Fruit fly (Drosophila melanogaster) whole organism, embryonic: ENCODE measurements around the gene Ugt37C2.

Source experiments
- CG12071 ChIP-seq: fragments of 200-800 bp; sonication (Bioruptor generic); optimal IDR thresholded peaks from 3 replicates; lab custom pipeline; 2018; ENCODE audit warnings: missing biosample characterization, mild to moderate bottlenecking, missing genetic modification characterization
- CG12659 ChIP-seq: fragments of 200-800 bp; sonication (Bioruptor generic); optimal IDR thresholded peaks from 3 replicates; lab custom pipeline; 2017; ENCODE audit warnings: mild to moderate bottlenecking, missing biosample characterization, missing genetic modification reagents, missing genetic modification characterization
- CG13894 ChIP-seq: fragments of 200-800 bp; sonication (Bioruptor generic); optimal IDR thresholded peaks from 3 replicates; lab custom pipeline; 2018; ENCODE audit warnings: missing biosample characterization, mild to moderate bottlenecking, missing genetic modification characterization, moderate library complexity
- CG17186 ChIP-seq: fragments of 200-800 bp; sonication (Bioruptor generic); optimal IDR thresholded peaks from 3 replicates; lab custom pipeline; 2017; ENCODE audit warnings: missing biosample characterization, missing genetic modification reagents, missing genetic modification characterization
- CG17359 ChIP-seq: fragments of 200-800 bp; sonication (Bioruptor generic); optimal IDR thresholded peaks from 3 replicates; lab custom pipeline; 2018; ENCODE audit warnings: missing biosample characterization, mild to moderate bottlenecking, missing genetic modification characterization, moderate library complexity
- CG18011 ChIP-seq: fragments of 200-800 bp; sonication (Bioruptor generic); optimal IDR thresholded peaks from 2 replicates; lab custom pipeline; 2017; ENCODE audit warnings: missing biosample characterization, missing genetic modification characterization, mild to moderate bottlenecking, moderate library complexity, missing genotype
- CG18764 ChIP-seq: fragments of 200-800 bp; sonication (Bioruptor generic); optimal IDR thresholded peaks from 3 replicates; lab custom pipeline; 2016; ENCODE audit warnings: missing biosample characterization, missing genetic modification characterization
- CG2116 ChIP-seq: fragments of 200-800 bp; sonication (Bioruptor generic); optimal IDR thresholded peaks from 3 replicates; lab custom pipeline; 2018; ENCODE audit warnings: missing biosample characterization, mild to moderate bottlenecking, missing genetic modification characterization
- CG2129 ChIP-seq: fragments of 200-800 bp; sonication (Bioruptor generic); IDR thresholded peaks from 2 replicates; pipeline ENCODE4 v1.3.6; 2022; ENCODE audit warnings: missing biosample characterization, missing genetic modification characterization; ENCODE audit not compliant: partially characterized antibody
- CG31224 ChIP-seq: fragments of 200-800 bp; sonication (Bioruptor generic); IDR thresholded peaks from 2 replicates; pipeline ENCODE4 v1.3.6; 2022; ENCODE audit warnings: missing biosample characterization, missing genetic modification characterization
- CG34224 ChIP-seq: fragments of 200-800 bp; sonication (Bioruptor generic); IDR thresholded peaks from 3 replicates; pipeline ENCODE4 v1.3.6; 2022; ENCODE audit warnings: missing biosample characterization, missing genetic modification characterization; ENCODE audit not compliant: partially characterized antibody
- CG34422 ChIP-seq: fragments of 200-800 bp; sonication (Bioruptor generic); IDR thresholded peaks from 3 replicates; pipeline ENCODE4 v1.3.6; 2022; ENCODE audit warnings: missing biosample characterization, missing genetic modification characterization
- CG7963 ChIP-seq: fragments of 200-800 bp; sonication (Bioruptor generic); IDR thresholded peaks from 3 replicates; pipeline ENCODE4 v1.3.6; 2022; ENCODE audit warnings: missing biosample characterization, missing genetic modification characterization; ENCODE audit not compliant: partially characterized antibody
- CG7987 ChIP-seq: fragments of 200-800 bp; sonication (Bioruptor generic); optimal IDR thresholded peaks from 2 replicates; lab custom pipeline; 2018; ENCODE audit warnings: missing biosample characterization, mild to moderate bottlenecking, missing genetic modification characterization, moderate library complexity
- Dbx ChIP-seq: fragments of 200-800 bp; sonication (Bioruptor generic); IDR thresholded peaks from 3 replicates; pipeline ENCODE4 v1.3.6; 2022; ENCODE audit warnings: missing biosample characterization, missing genetic modification characterization
- E2f1 ChIP-seq: fragments of 200-800 bp; sonication (Bioruptor generic); IDR thresholded peaks from 2 replicates; pipeline ENCODE4 v1.3.6; 2022; ENCODE audit warnings: missing biosample characterization, missing genetic modification characterization
- HLH4C ChIP-seq: fragments of 200-800 bp; sonication (Bioruptor generic); IDR thresholded peaks from 3 replicates; pipeline ENCODE4 v1.3.6; 2022; ENCODE audit warnings: missing biosample characterization, missing genetic modification characterization; ENCODE audit not compliant: partially characterized antibody
- Hr78 ChIP-seq, 2 experiments: fragments of 200-800 bp in 1 of 2; fragments of >200 bp in 1 of 2; sonication (Bioruptor generic) in 1 of 2; optimal IDR thresholded peaks; 2 replicates each; lab custom pipeline; 2017 to 2019; ENCODE audit warnings: missing biosample characterization in 2 of 2, missing genetic modification characterization in 2 of 2, mild to moderate bottlenecking in 1 of 2, moderate library complexity in 1 of 2
- MBD-R2 ChIP-seq: fragments of 200-800 bp; sonication (Bioruptor generic); IDR thresholded peaks from 2 replicates; pipeline ENCODE4 v1.3.6; 2022; ENCODE audit warnings: missing biosample characterization, missing genetic modification characterization
- Med ChIP-seq: fragments of 200-800 bp; sonication (Bioruptor generic); peaks from one replicate; lab custom pipeline; 2016; ENCODE audit warnings: missing biosample characterization, missing genetic modification characterization, mild to moderate bottlenecking, inconsistent platforms, moderate library complexity
- NC2α ChIP-seq: fragments of 200-800 bp; sonication (Bioruptor generic); optimal IDR thresholded peaks from 2 replicates; lab custom pipeline; 2016; ENCODE audit warnings: missing biosample characterization, missing genetic modification characterization
- Optix ChIP-seq: fragments of 200-800 bp; sonication (Bioruptor generic); IDR thresholded peaks from 3 replicates; pipeline ENCODE4 v1.3.6; 2022; ENCODE audit warnings: missing biosample characterization, missing genetic modification characterization
- PHDP ChIP-seq: fragments of 200-800 bp; sonication (Bioruptor generic); optimal IDR thresholded peaks from 3 replicates; lab custom pipeline; 2018; ENCODE audit warnings: missing biosample characterization, mild to moderate bottlenecking, missing genetic modification characterization, moderate library complexity
- Sox100B ChIP-seq: fragments of 200-800 bp; sonication (Bioruptor generic); optimal IDR thresholded peaks from 3 replicates; lab custom pipeline; 2018; ENCODE audit warnings: missing biosample characterization, mild to moderate bottlenecking, missing genetic modification characterization
- Sry-δ ChIP-seq: fragments of 200-800 bp; sonication (Bioruptor generic); optimal IDR thresholded peaks from 2 replicates; lab custom pipeline; 2016; ENCODE audit warnings: missing biosample characterization, missing genetic modification characterization
- ab ChIP-seq: fragments of 200-800 bp; sonication (Bioruptor generic); optimal IDR thresholded peaks from 2 replicates; lab custom pipeline; 2016; ENCODE audit warnings: missing biosample characterization, missing genetic modification characterization
- ara ChIP-seq: fragments of 200-800 bp; sonication (Bioruptor generic); IDR thresholded peaks from 2 replicates; pipeline ENCODE4 v1.3.6; 2022; ENCODE audit warnings: missing biosample characterization, missing genetic modification characterization
- bbx ChIP-seq: fragments of 200-800 bp; sonication (Bioruptor generic); IDR thresholded peaks from 2 replicates; pipeline ENCODE4 v1.3.6; 2022; ENCODE audit warnings: missing biosample characterization, missing genetic modification characterization; ENCODE audit not compliant: partially characterized antibody
- chinmo ChIP-seq: fragments of 200-800 bp; sonication (Bioruptor generic); IDR thresholded peaks from 4 replicates; pipeline ENCODE4 v1.3.6; 2022; ENCODE audit warnings: missing biosample characterization, missing genetic modification characterization; ENCODE audit not compliant: partially characterized antibody
- ewg ChIP-seq: fragments of 200-800 bp; sonication (Bioruptor generic); optimal IDR thresholded peaks from 3 replicates; lab custom pipeline; 2017; ENCODE audit warnings: mild to moderate bottlenecking, missing biosample characterization, missing genetic modification reagents, missing genetic modification characterization
- fu2 ChIP-seq: fragments of 200-800 bp; sonication (Bioruptor generic); optimal IDR thresholded peaks from 2 replicates; lab custom pipeline; 2016; ENCODE audit warnings: missing biosample characterization, missing genetic modification characterization
- hb ChIP-seq: fragments of 200-800 bp; sonication (Bioruptor generic); IDR thresholded peaks from 3 replicates; pipeline ENCODE4 v1.3.6; 2022; ENCODE audit warnings: missing biosample characterization, missing genetic modification characterization; ENCODE audit not compliant: partially characterized antibody
- hbn ChIP-seq: fragments of 200-800 bp; sonication (Bioruptor generic); IDR thresholded peaks from 2 replicates; pipeline ENCODE4 v1.3.6; 2022; ENCODE audit warnings: missing biosample characterization, missing genetic modification characterization; ENCODE audit not compliant: partially characterized antibody
- mirr ChIP-seq: fragments of 200-800 bp; sonication (Bioruptor generic); optimal IDR thresholded peaks from 3 replicates; lab custom pipeline; 2018; ENCODE audit warnings: missing biosample characterization, mild to moderate bottlenecking, missing genetic modification characterization
- mld ChIP-seq: fragments of 200-800 bp; sonication (Bioruptor generic); IDR thresholded peaks from 3 replicates; pipeline ENCODE4 v1.3.6; 2022; ENCODE audit warnings: missing biosample characterization, missing genetic modification characterization; ENCODE audit not compliant: partially characterized antibody
- nom ChIP-seq: fragments of 200-800 bp; sonication (Bioruptor generic); optimal IDR thresholded peaks from 2 replicates; lab custom pipeline; 2017; ENCODE audit warnings: missing biosample characterization, missing genetic modification characterization, mild to moderate bottlenecking, moderate library complexity, missing genetic modification reagents
- org-1 ChIP-seq: fragments of 200-800 bp; sonication (Bioruptor generic); optimal IDR thresholded peaks from 2 replicates; lab custom pipeline; 2017; ENCODE audit warnings: missing biosample characterization, missing genetic modification characterization
- sd ChIP-seq: fragments of 200-800 bp; sonication (Bioruptor generic); optimal IDR thresholded peaks from 3 replicates; lab custom pipeline; 2018; ENCODE audit warnings: missing biosample characterization, mild to moderate bottlenecking, missing genetic modification characterization, moderate library complexity
- sim ChIP-seq: fragments of 200-800 bp; sonication (Bioruptor generic); IDR thresholded peaks from 2 replicates; pipeline ENCODE4 v1.3.6; 2022; ENCODE audit warnings: missing biosample characterization, missing genetic modification characterization
- sna ChIP-seq: fragments of 200-800 bp; sonication (Bioruptor generic); IDR thresholded peaks from 2 replicates; pipeline ENCODE4 v1.3.6; 2022; ENCODE audit warnings: missing biosample characterization, missing genetic modification characterization; ENCODE audit not compliant: partially characterized antibody
- stwl ChIP-seq: fragments of 200-800 bp; sonication (Bioruptor generic); optimal IDR thresholded peaks from 3 replicates; lab custom pipeline; 2018; ENCODE audit warnings: missing biosample characterization, mild to moderate bottlenecking, missing genetic modification characterization, moderate library complexity
- twi ChIP-seq: fragments of 200-800 bp; optimal IDR thresholded peaks from 2 replicates; lab custom pipeline; 2019; ENCODE audit warnings: missing biosample characterization, mild to moderate bottlenecking, missing genetic modification characterization, moderate library complexity
- unc-4 ChIP-seq: fragments of 200-800 bp; sonication (Bioruptor generic); IDR thresholded peaks from 2 replicates; pipeline ENCODE4 v1.3.6; 2022; ENCODE audit warnings: missing biosample characterization, missing genetic modification characterization; ENCODE audit not compliant: partially characterized antibody
- usp ChIP-seq: fragments of >200 bp; optimal IDR thresholded peaks from 2 replicates; lab custom pipeline; 2017; ENCODE audit warnings: missing biosample characterization, missing genetic modification characterization

The Ugt37C2 gene

dm6 chr2L:16819714-16820113 is 25.7 kb downstream of the Ugt37C2 start (continued):
- TF ChIP-seq usp (GFP tag; lab: Kevin White, UChicago): no peak
- TF ChIP-seq ara (GFP tag; lab: Robert Waterston, UW): 0 out of 2 replicates have a peak, but pooled peaks have one; percentile 31
- TF ChIP-seq Hr78 (GFP tag; optimal IDR thresholded peaks at IDR 0.05; lab: Kevin White, UChicago): peak in 1 of 2 experiments; percentile 88
- no peak for TF ChIP-seq MBD-R2 (GFP tag; lab: Robert Waterston, UW)
- TF ChIP-seq CG17359 (tag; lab: Kevin White, UChicago): peak; percentile 14
- peak; percentile 74 for TF ChIP-seq PHDP (tag; lab: Kevin White, UChicago)
- TF ChIP-seq mirr: peak; percentile 68
- TF ChIP-seq Sox100B (GFP tag; lab: Kevin White, UChicago): no peak
- TF ChIP-seq CG7987 (GFP tag; lab: Kevin White, UChicago): no peak
- peak; percentile 86 for TF ChIP-seq CG13894 (tag; lab: Kevin White, UChicago)

dm6 chr2L:16820993-16821392 is 27.0 kb downstream of the Ugt37C2 start, which contains the start of gene CG13280:
TSS of gene CG13280 (minus strand) at chr2L:16821093.
- TF ChIP-seq CG18011 (GFP tag; lab: Kevin White, UChicago) (no peak), sim (GFP tag; lab: Robert Waterston, UW) (no peak), Hr78 (GFP tag; optimal IDR thresholded peaks at IDR 0.05; lab: Kevin White, UChicago) (no peak), bbx (no peak), twi (no peak), CG18764 (GFP tag; lab: Kevin White, UChicago) (no peak), CG12071 (no peak), CG17186 (GFP tag; lab: Kevin White, UChicago) (no peak), NC2α (GFP tag; lab: Kevin White, UChicago) (no peak), CG17359 (tag; lab: Kevin White, UChicago) (no peak)

- 0 out of 2 replicates have a peak, but pooled peaks have one; percentile 22 for TF ChIP-seq CG31224 (GFP tag; lab: Robert Waterston, UW)
- TF ChIP-seq bbx: peak; percentile 55; the same call in 1 of the 2 replicates
- no peak for TF ChIP-seq Optix (GFP tag; lab: Robert Waterston, UW)
- peak; percentile 92 for TF ChIP-seq CG34422
- no peak for TF ChIP-seq ab (GFP tag; lab: Kevin White, UChicago)
- TF ChIP-seq Sry-δ (GFP tag; lab: Kevin White, UChicago): peak; percentile 81
- TF ChIP-seq unc-4: peak; percentile 62; the same call in 1 of the 2 replicates
- TF ChIP-seq E2f1: peak; percentile 32; the same call in 1 of the 2 replicates
- TF ChIP-seq CG2116 (GFP tag; lab: Kevin White, UChicago): peak; percentile 23
- no peak for TF ChIP-seq nom (GFP tag; lab: Kevin White, UChicago)
- TF ChIP-seq HLH4C (GFP tag; lab: Robert Waterston, UW): peak; percentile 50
- TF ChIP-seq hb (GFP tag; lab: Robert Waterston, UW): peak; percentile 52; the same call in 1 of the 3 replicates
- TF ChIP-seq CG2129 (GFP tag; lab: Robert Waterston, UW): peak; percentile 56
- TF ChIP-seq mld (GFP tag; lab: Robert Waterston, UW): peak; percentile 52; the same call in 1 of the 3 replicates
- TF ChIP-seq hbn (GFP tag; lab: Robert Waterston, UW): 0 out of 2 replicates have a peak, but pooled peaks have one; percentile 39
- no peak for TF ChIP-seq Dbx (GFP tag; lab: Robert Waterston, UW)
- no peak for TF ChIP-seq CG13894 (tag; lab: Kevin White, UChicago)
- TF ChIP-seq fu2 (GFP tag; lab: Kevin White, UChicago): no peak
- TF ChIP-seq CG7963 (GFP tag; lab: Robert Waterston, UW): peak; percentile 59; the same call in 2 of the 3 replicates
- TF ChIP-seq sna: peak; percentile 70
- TF ChIP-seq CG34224 (GFP tag; lab: Robert Waterston, UW): peak; percentile 51
- TF ChIP-seq CG12659: peak; percentile 21
- peak; percentile 59 for TF ChIP-seq Med
- TF ChIP-seq ewg (GFP tag; lab: Kevin White, UChicago): peak; percentile 67
- 0 out of 4 replicates have a peak, but pooled peaks have one; percentile 56 for TF ChIP-seq chinmo (GFP tag; lab: Robert Waterston, UW)
- TF ChIP-seq stwl (tag; lab: Kevin White, UChicago): peak; percentile 6
- peak; percentile 45; the same call in 1 of the 2 replicates for TF ChIP-seq MBD-R2 (GFP tag; lab: Robert Waterston, UW)
- peak; percentile 76 for TF ChIP-seq sd
- no peak for TF ChIP-seq org-1 (GFP tag; lab: Kevin White, UChicago)
These were observed 30.9 kb downstream of the Ugt37C2 start, which contains the start of gene Cse1 for dm6 chr2L:16824905-16825333. TSS of gene Cse1 (minus strand) at chr2L:16825207.
